Worm (Caenorhabditis elegans): ENCODE measurements around the gene tbc-8.

Gene tbc-8

ce11 chrIII:10337508-10338166 lies 27.1 kb upstream of the tbc-8 start, which contains the start of gene ttr-15:
TSS of gene ttr-15 (plus strand) at chrIII:10337847.
- no peak for TF ChIP-seq nhr-237 (tag; optimal IDR thresholded peaks at IDR 0.05)
- no peak for TF ChIP-seq zip-4 (GFP tag; optimal IDR thresholded peaks at IDR 0.05)
- no peak for TF ChIP-seq ceh-8 (GFP tag; optimal IDR thresholded peaks at IDR 0.05)
- peak; percentile 38 for TF ChIP-seq nhr-90 (tag; optimal IDR thresholded peaks at IDR 0.05; ENCODE audit: poor library complexity)
- TF ChIP-seq nhr-20 (tag; optimal IDR thresholded peaks at IDR 0.05): peak; percentile 63
- TF ChIP-seq nhr-85 (tag): peak; percentile 96
- TF ChIP-seq pqm-1 (tag; optimal IDR thresholded peaks at IDR 0.05): no peak
- TF ChIP-seq mep-1 (tag; optimal IDR thresholded peaks at IDR 0.05): peak; percentile 41
- TF ChIP-seq nhr-76 (tag; optimal IDR thresholded peaks at IDR 0.05): no peak
- no peak for TF ChIP-seq pag-3 (tag; optimal IDR thresholded peaks at IDR 0.05; ENCODE audit: borderline replicate concordance, insufficient read depth)
- TF ChIP-seq rnt-1 (tag; optimal IDR thresholded peaks at IDR 0.05): no peak
- no peak for TF ChIP-seq tbx-2 (tag; optimal IDR thresholded peaks at IDR 0.05)
- no peak for TF ChIP-seq nhr-84 (tag; optimal IDR thresholded peaks at IDR 0.05)
- TF ChIP-seq hlh-17 (GFP tag; optimal IDR thresholded peaks at IDR 0.05; ENCODE audit: borderline replicate concordance): no peak
- no peak for TF ChIP-seq ceh-88 (GFP tag; IDR thresholded peaks at IDR 0.05)
- TF ChIP-seq lin-39 (tag; optimal IDR thresholded peaks at IDR 0.05): no peak
- TF ChIP-seq C04F5.9 (tag; optimal IDR thresholded peaks at IDR 0.05): no peak
- TF ChIP-seq swsn-7 (tag; optimal IDR thresholded peaks at IDR 0.05): no peak
- no peak for TF ChIP-seq nhr-12 (tag; optimal IDR thresholded peaks at IDR 0.05)
- TF ChIP-seq irx-1 (tag; optimal IDR thresholded peaks at IDR 0.05): peak; percentile 26
- peak; percentile 35; the same call in 1 of the 2 replicates for TF ChIP-seq grh-1 (GFP tag; IDR thresholded peaks at IDR 0.05)
- TF ChIP-seq unc-62 (GFP tag; optimal IDR thresholded peaks at IDR 0.05): no peak
- TF ChIP-seq nhr-11 (tag; optimal IDR thresholded peaks at IDR 0.05): no peak
- TF ChIP-seq fkh-4 (tag; optimal IDR thresholded peaks at IDR 0.05; ENCODE audit: borderline replicate concordance): no peak
- no peak for TF ChIP-seq egl-27 (tag; optimal IDR thresholded peaks at IDR 0.05)
- no peak for TF ChIP-seq C34B4.2 (tag; optimal IDR thresholded peaks at IDR 0.05)
- no peak for TF ChIP-seq snpc-4 (tag; optimal IDR thresholded peaks at IDR 0.05)
- no peak for TF ChIP-seq mdl-1 (tag; optimal IDR thresholded peaks at IDR 0.05)
- no peak for TF ChIP-seq xbp-1 (tag; optimal IDR thresholded peaks at IDR 0.05)
- peak; percentile 36 for TF ChIP-seq snu-23 (GFP tag; optimal IDR thresholded peaks at IDR 0.05)
- no peak for TF ChIP-seq elt-2 (tag; optimal IDR thresholded peaks at IDR 0.05)
- peak in 1 of 2 experiments; percentile 12 for TF ChIP-seq efl-1 (optimal IDR thresholded peaks at IDR 0.05)
- TF ChIP-seq efl-1 (GFP tag; optimal IDR thresholded peaks at IDR 0.05 in 1 of 2): peak in 1 of 2 experiments; percentile 92
- peak in 1 of 2 experiments; percentile 21 for TF ChIP-seq lsy-2 (tag; optimal IDR thresholded peaks at IDR 0.05)
- no peak for TF ChIP-seq ets-5 (GFP tag; IDR thresholded peaks at IDR 0.05)
- no peak for TF ChIP-seq alr-1 (tag; optimal IDR thresholded peaks at IDR 0.05; ENCODE audit: borderline replicate concordance)
- peak; percentile 13 for TF ChIP-seq fos-1 (tag; optimal IDR thresholded peaks at IDR 0.05)
- TF ChIP-seq lin-15B (tag; optimal IDR thresholded peaks at IDR 0.05): no peak
- TF ChIP-seq sox-4 (tag; optimal IDR thresholded peaks at IDR 0.05): no peak
- TF ChIP-seq lin-13 (GFP tag; optimal IDR thresholded peaks at IDR 0.05): no peak
- no peak for TF ChIP-seq fkh-8 (tag; optimal IDR thresholded peaks at IDR 0.05)
- TF ChIP-seq ceh-82 (tag; optimal IDR thresholded peaks at IDR 0.05): no peak
- no peak for TF ChIP-seq zag-1 (tag; optimal IDR thresholded peaks at IDR 0.05)
- TF ChIP-seq sptf-1 (tag; optimal IDR thresholded peaks at IDR 0.05): no peak
- TF ChIP-seq nhr-28 (tag; optimal IDR thresholded peaks at IDR 0.05): no peak
- TF ChIP-seq hpl-2 (GFP tag; optimal IDR thresholded peaks at IDR 0.05): no peak
- no peak for TF ChIP-seq fkh-10 (GFP tag; optimal IDR thresholded peaks at IDR 0.05)
- no peak for TF ChIP-seq vab-15 (tag; optimal IDR thresholded peaks at IDR 0.05)
- TF ChIP-seq ceh-63 (GFP tag; optimal IDR thresholded peaks at IDR 0.05): no peak
- no peak for TF ChIP-seq aly-2 (tag; optimal IDR thresholded peaks at IDR 0.05)
- no peak for TF ChIP-seq egl-13 (tag; optimal IDR thresholded peaks at IDR 0.05)
- TF ChIP-seq skn-1 (tag; optimal IDR thresholded peaks at IDR 0.05): no peak
- no peak for TF ChIP-seq unc-30 (tag; optimal IDR thresholded peaks at IDR 0.05)

Measured in whole organism, L1 larva.